Fruit fly (Drosophila melanogaster) whole organism, embryonic: ENCODE results near the gene Cat.
A peak's percentile ranks its signal among the peaks of the same experiment; 100 is the strongest.

Experiments
- C15 ChIP-seq: fragments of 200-800 bp; sonication (Bioruptor generic); IDR thresholded peaks from 3 replicates; pipeline ENCODE4 v1.3.6; 2022; ENCODE audit warnings: missing biosample characterization, missing genetic modification characterization
- CG11723 ChIP-seq: fragments of 200-800 bp; sonication (Bioruptor generic); optimal IDR thresholded peaks from 2 replicates; lab custom pipeline; 2017; ENCODE audit warnings: missing biosample characterization, mild to moderate bottlenecking, missing genetic modification characterization
- CG12236 ChIP-seq: fragments of 200-800 bp; sonication (Bioruptor generic); optimal IDR thresholded peaks from 2 replicates; lab custom pipeline; 2016; ENCODE audit warnings: missing biosample characterization, missing genetic modification characterization
- CG12769 ChIP-seq: fragments of 200-800 bp; sonication (Bioruptor generic); optimal IDR thresholded peaks from 2 replicates; lab custom pipeline; 2019; ENCODE audit warnings: missing biosample characterization, mild to moderate bottlenecking, missing genetic modification characterization, moderate library complexity
- CG14014 ChIP-seq: fragments of 200-800 bp; sonication (Bioruptor generic); IDR thresholded peaks from 2 replicates; pipeline ENCODE4 v1.3.6; 2022; ENCODE audit warnings: missing biosample characterization, missing genetic modification characterization
- CG14860 ChIP-seq: fragments of 200-800 bp; sonication (Bioruptor generic); IDR thresholded peaks from 3 replicates; pipeline ENCODE4 v1.3.6; 2022; ENCODE audit warnings: missing biosample characterization, missing genetic modification characterization; ENCODE audit not compliant: partially characterized antibody
- CG1529 ChIP-seq: fragments of 200-800 bp; sonication (Bioruptor generic); optimal IDR thresholded peaks from 3 replicates; lab custom pipeline; 2018; ENCODE audit warnings: missing biosample characterization, missing genetic modification characterization
- CG1603 ChIP-seq: fragments of 200-800 bp; sonication (Bioruptor generic); optimal IDR thresholded peaks from 2 replicates; lab custom pipeline; 2019; ENCODE audit warnings: missing biosample characterization, mild to moderate bottlenecking, missing genetic modification characterization, moderate library complexity
- CG16863 ChIP-seq: fragments of 200-800 bp; sonication (Bioruptor generic); optimal IDR thresholded peaks from 3 replicates; lab custom pipeline; 2016; ENCODE audit warnings: missing biosample characterization, missing genetic modification characterization
- CG17186 ChIP-seq: fragments of 200-800 bp; sonication (Bioruptor generic); optimal IDR thresholded peaks from 3 replicates; lab custom pipeline; 2017; ENCODE audit warnings: missing biosample characterization, missing genetic modification reagents, missing genetic modification characterization
- CG17802 ChIP-seq: fragments of 200-800 bp; sonication (Bioruptor generic); optimal IDR thresholded peaks from 2 replicates; lab custom pipeline; 2018; ENCODE audit warnings: missing biosample characterization, mild to moderate bottlenecking, missing genetic modification characterization, moderate library complexity
- CG18619 ChIP-seq: fragments of 200-800 bp; sonication (Bioruptor generic); optimal IDR thresholded peaks from 3 replicates; lab custom pipeline; 2017; ENCODE audit warnings: missing biosample characterization, mild to moderate bottlenecking, missing genetic modification characterization
- CG2202 ChIP-seq: fragments of 200-800 bp; sonication (Bioruptor generic); optimal IDR thresholded peaks from 2 replicates; lab custom pipeline; 2018; ENCODE audit warnings: missing biosample characterization, mild to moderate bottlenecking, missing genetic modification characterization
- CG2875 ChIP-seq: fragments of 200-800 bp; sonication (Bioruptor generic); optimal IDR thresholded peaks from 2 replicates; lab custom pipeline; 2017; ENCODE audit warnings: missing biosample characterization, mild to moderate bottlenecking, missing genetic modification characterization, missing genetic modification reagents
- CG3163 ChIP-seq: fragments of 200-800 bp; sonication (Bioruptor generic); optimal IDR thresholded peaks from 3 replicates; lab custom pipeline; 2016; ENCODE audit warnings: missing biosample characterization, missing genetic modification characterization
- CG3281 ChIP-seq: fragments of 200-800 bp; sonication (Bioruptor generic); optimal IDR thresholded peaks from 3 replicates; lab custom pipeline; 2017; ENCODE audit warnings: missing biosample characterization, mild to moderate bottlenecking, missing genetic modification characterization
- CG34422 ChIP-seq: fragments of 200-800 bp; sonication (Bioruptor generic); IDR thresholded peaks from 3 replicates; pipeline ENCODE4 v1.3.6; 2022; ENCODE audit warnings: missing biosample characterization, missing genetic modification characterization
- CG5245 ChIP-seq: fragments of 200-800 bp; sonication (Bioruptor generic); optimal IDR thresholded peaks from 3 replicates; lab custom pipeline; 2016; ENCODE audit warnings: missing biosample characterization, missing genetic modification characterization
- CG6813 ChIP-seq: fragments of 200-800 bp; sonication (Bioruptor generic); optimal IDR thresholded peaks from 2 replicates; lab custom pipeline; 2017; ENCODE audit warnings: missing biosample characterization, missing genetic modification characterization, mild to moderate bottlenecking, moderate library complexity, missing genetic modification reagents
- CG6854 ChIP-seq: fragments of 200-800 bp; sonication (Bioruptor generic); optimal IDR thresholded peaks from 3 replicates; lab custom pipeline; 2017; ENCODE audit warnings: missing biosample characterization, mild to moderate bottlenecking, missing genetic modification characterization
- CG7271 ChIP-seq: fragments of 200-800 bp; sonication (Bioruptor generic); optimal IDR thresholded peaks from 2 replicates; lab custom pipeline; 2018; ENCODE audit warnings: missing biosample characterization, mild to moderate bottlenecking, missing genetic modification characterization, moderate library complexity
- CG7963 ChIP-seq: fragments of 200-800 bp; sonication (Bioruptor generic); IDR thresholded peaks from 3 replicates; pipeline ENCODE4 v1.3.6; 2022; ENCODE audit warnings: missing biosample characterization, missing genetic modification characterization; ENCODE audit not compliant: partially characterized antibody
- CG8281 ChIP-seq: fragments of 200-800 bp; sonication (Bioruptor generic); optimal IDR thresholded peaks from 2 replicates; lab custom pipeline; 2018; ENCODE audit warnings: missing biosample characterization, mild to moderate bottlenecking, missing genetic modification characterization, moderate library complexity
- CG8478 ChIP-seq: fragments of >200 bp; optimal IDR thresholded peaks from 2 replicates; lab custom pipeline; 2018
- CG9437 ChIP-seq: fragments of 200-800 bp; sonication (Bioruptor generic); optimal IDR thresholded peaks from 2 replicates; lab custom pipeline; 2018; ENCODE audit warnings: missing biosample characterization, mild to moderate bottlenecking, missing genetic modification characterization
- CG9727 ChIP-seq: fragments of 200-800 bp; sonication (Bioruptor generic); optimal IDR thresholded peaks from 3 replicates; lab custom pipeline; 2017; ENCODE audit warnings: missing biosample characterization, mild to moderate bottlenecking, missing genetic modification characterization
- Dbx ChIP-seq: fragments of 200-800 bp; sonication (Bioruptor generic); IDR thresholded peaks from 3 replicates; pipeline ENCODE4 v1.3.6; 2022; ENCODE audit warnings: missing biosample characterization, missing genetic modification characterization
- Dp ChIP-seq: fragments of 200-800 bp; sonication (Bioruptor generic); optimal IDR thresholded peaks from 2 replicates; lab custom pipeline; 2018; ENCODE audit warnings: missing biosample characterization, mild to moderate bottlenecking, missing genetic modification characterization, moderate library complexity
- Fer1 ChIP-seq: fragments of 200-800 bp; sonication (Bioruptor generic); optimal IDR thresholded peaks from 2 replicates; lab custom pipeline; 2017; ENCODE audit warnings: missing biosample characterization, mild to moderate bottlenecking, missing genetic modification characterization
- H15 ChIP-seq: fragments of 200-800 bp; sonication (Bioruptor generic); IDR thresholded peaks from 3 replicates; pipeline ENCODE4 v1.3.6; 2022; ENCODE audit warnings: missing biosample characterization, missing genetic modification characterization
- Hand ChIP-seq: fragments of 200-800 bp; sonication (Bioruptor generic); optimal IDR thresholded peaks from 2 replicates; lab custom pipeline; 2017; ENCODE audit warnings: mild to moderate bottlenecking, missing biosample characterization, missing genetic modification reagents, missing genetic modification characterization
- Hmx ChIP-seq: fragments of 200-800 bp; sonication (Bioruptor generic); optimal IDR thresholded peaks from 2 replicates; lab custom pipeline; 2016; ENCODE audit warnings: missing biosample characterization, missing genetic modification characterization
- Six4 ChIP-seq: fragments of 200-800 bp; sonication (Bioruptor generic); optimal IDR thresholded peaks from 2 replicates; lab custom pipeline; 2016; ENCODE audit warnings: missing biosample characterization, missing genetic modification characterization
- Stat92E ChIP-seq, 3 experiments: fragments of >200 bp in 2 of 3; fragments of 200-800 bp in 1 of 3; sonication (Bioruptor generic) in 1 of 3; optimal IDR thresholded peaks; 2 replicates each; lab custom pipeline; 2017 to 2019; ENCODE audit warnings: missing biosample characterization in 3 of 3, missing genetic modification characterization in 3 of 3, mild to moderate bottlenecking in 1 of 3, moderate library complexity in 1 of 3
- Usf ChIP-seq: fragments of 200-800 bp; sonication (Bioruptor generic); optimal IDR thresholded peaks from 2 replicates; lab custom pipeline; 2017; ENCODE audit warnings: missing genotype, missing biosample characterization, missing genetic modification characterization
- ab ChIP-seq: fragments of 200-800 bp; sonication (Bioruptor generic); optimal IDR thresholded peaks from 2 replicates; lab custom pipeline; 2016; ENCODE audit warnings: missing biosample characterization, missing genetic modification characterization
- ac ChIP-seq: fragments of 200-800 bp; sonication (Bioruptor generic); optimal IDR thresholded peaks from 3 replicates; lab custom pipeline; 2017; ENCODE audit warnings: missing biosample characterization, mild to moderate bottlenecking, missing genetic modification characterization
- bigmax ChIP-seq: fragments of 200-800 bp; sonication (Bioruptor generic); optimal IDR thresholded peaks from 2 replicates; lab custom pipeline; 2018; ENCODE audit warnings: missing biosample characterization, mild to moderate bottlenecking, missing genetic modification characterization
- danr ChIP-seq: fragments of 200-800 bp; sonication (Bioruptor generic); IDR thresholded peaks from 2 replicates; pipeline ENCODE4 v1.3.6; 2022; ENCODE audit warnings: missing biosample characterization, missing genetic modification characterization
- emc ChIP-seq: fragments of 200-800 bp; sonication (Bioruptor generic); optimal IDR thresholded peaks from 2 replicates; lab custom pipeline; 2016; ENCODE audit warnings: missing biosample characterization, missing genetic modification characterization
- gce ChIP-seq: fragments of 200-800 bp; sonication (Bioruptor generic); IDR thresholded peaks from 3 replicates; pipeline ENCODE4 v1.3.6; 2022; ENCODE audit warnings: missing biosample characterization, missing genetic modification characterization
- kah ChIP-seq: fragments of 200-800 bp; sonication (Bioruptor generic); optimal IDR thresholded peaks from 2 replicates; lab custom pipeline; 2018; ENCODE audit warnings: missing biosample characterization, mild to moderate bottlenecking, missing genetic modification characterization
- lmd ChIP-seq: fragments of 200-800 bp; sonication (Bioruptor generic); IDR thresholded peaks from 2 replicates; pipeline ENCODE4 v1.3.6; 2022; ENCODE audit warnings: missing biosample characterization, missing genetic modification characterization
- schlank ChIP-seq: fragments of 200-800 bp; sonication (Bioruptor generic); optimal IDR thresholded peaks from 2 replicates; lab custom pipeline; 2018; ENCODE audit warnings: missing biosample characterization, mild to moderate bottlenecking, missing genetic modification characterization
- scrt ChIP-seq: fragments of 200-800 bp; sonication (Bioruptor generic); optimal IDR thresholded peaks from 2 replicates; lab custom pipeline; 2018; ENCODE audit warnings: missing biosample characterization, mild to moderate bottlenecking, missing genetic modification characterization, moderate library complexity
- sens-2 ChIP-seq: fragments of 200-800 bp; sonication (Bioruptor generic); IDR thresholded peaks from 2 replicates; pipeline ENCODE4 v1.3.6; 2022; ENCODE audit warnings: missing biosample characterization, missing genetic modification characterization
- stwl ChIP-seq: fragments of 200-800 bp; sonication (Bioruptor generic); optimal IDR thresholded peaks from 3 replicates; lab custom pipeline; 2018; ENCODE audit warnings: missing biosample characterization, mild to moderate bottlenecking, missing genetic modification characterization, moderate library complexity
- trem ChIP-seq: fragments of 200-800 bp; optimal IDR thresholded peaks from 3 replicates; lab custom pipeline; 2019; ENCODE audit warnings: missing biosample characterization, mild to moderate bottlenecking, missing genetic modification characterization, moderate library complexity
- tup ChIP-seq: fragments of 200-800 bp; sonication (Bioruptor generic); optimal IDR thresholded peaks from 2 replicates; lab custom pipeline; 2016; ENCODE audit warnings: missing biosample characterization, mild to moderate bottlenecking, missing genetic modification characterization, moderate library complexity
- vfl ChIP-seq: fragments of 200-800 bp; sonication (Bioruptor generic); optimal IDR thresholded peaks from 2 replicates; lab custom pipeline; 2016; ENCODE audit warnings: missing biosample characterization, missing genetic modification characterization

Gene Cat

DNA sequence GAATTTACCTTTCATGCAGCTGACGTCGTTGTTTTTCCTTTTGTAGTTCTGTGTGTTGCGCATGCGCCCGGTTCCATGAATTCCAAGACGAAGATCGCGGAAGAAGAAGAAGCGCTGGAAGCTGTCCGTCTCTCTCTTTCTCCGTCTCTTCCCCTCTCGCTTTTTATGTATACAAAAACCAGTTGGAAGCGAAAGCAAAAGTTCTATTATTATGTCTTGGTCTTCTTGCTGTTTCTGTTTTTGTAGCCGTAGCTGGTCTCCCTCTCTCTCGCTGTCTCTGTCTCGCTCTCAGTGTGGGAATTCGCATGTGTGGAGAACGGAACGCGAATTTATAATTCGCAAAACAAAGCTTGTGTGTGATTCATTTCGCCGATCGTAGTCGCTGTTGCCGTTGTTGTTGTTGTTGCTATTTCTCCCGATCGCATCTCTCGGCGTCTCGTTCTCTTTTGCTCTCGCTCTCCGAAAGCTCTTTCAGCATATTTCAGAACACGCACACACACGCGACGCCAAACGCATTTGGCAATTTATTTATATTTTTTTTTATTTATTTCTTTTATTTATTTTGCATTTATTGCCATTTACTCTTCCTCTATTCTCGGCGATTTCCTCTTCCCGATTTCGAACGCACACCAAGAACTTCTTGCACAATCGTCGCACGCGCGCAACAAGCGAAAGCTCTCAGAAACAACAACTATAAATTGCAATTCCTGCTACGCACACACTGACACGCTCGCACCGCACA lies 22.1 kb upstream of the Cat start (continued):
- TF ChIP-seq tup (GFP tag; lab: Kevin White, UChicago): no peak
- no peak for TF ChIP-seq CG3163 (GFP tag; lab: Kevin White, UChicago)
- no peak for TF ChIP-seq CG11723 (GFP tag; lab: Kevin White, UChicago)
- no peak for TF ChIP-seq H15 (GFP tag; lab: Robert Waterston, UW)
- TF ChIP-seq Dbx (GFP tag; lab: Robert Waterston, UW): 0 out of 3 replicates have a peak, but pooled peaks have one; percentile 35
- TF ChIP-seq sens-2 (GFP tag; lab: Robert Waterston, UW): no peak
- no peak for TF ChIP-seq CG18619
- TF ChIP-seq bigmax (GFP tag; lab: Kevin White, UChicago): no peak
- TF ChIP-seq CG1603: no peak
- TF ChIP-seq ab (GFP tag; lab: Kevin White, UChicago): no peak
- no peak for TF ChIP-seq Fer1 (GFP tag; lab: Kevin White, UChicago)
- TF ChIP-seq CG7963: no peak
- TF ChIP-seq CG8478 (lab: Kevin White, UChicago): no peak
- peak; percentile 20; the same call in 1 of the 3 replicates for TF ChIP-seq CG34422 (GFP tag; lab: Robert Waterston, UW)
- TF ChIP-seq CG6813 (GFP tag; lab: Kevin White, UChicago): no peak
- TF ChIP-seq Usf (GFP tag; lab: Kevin White, UChicago): no peak
- TF ChIP-seq C15 (GFP tag; lab: Robert Waterston, UW): no peak
- TF ChIP-seq vfl (GFP tag; lab: Kevin White, UChicago): no peak
- TF ChIP-seq CG7271 (tag; lab: Kevin White, UChicago): no peak
- TF ChIP-seq Stat92E (GFP tag; optimal IDR thresholded peaks at IDR 0.05; lab: Kevin White, UChicago): no peak
- TF ChIP-seq CG8281 (tag; lab: Kevin White, UChicago): no peak
- peak; percentile 86 for TF ChIP-seq CG12769
- TF ChIP-seq CG1529 (GFP tag; lab: Kevin White, UChicago): no peak
- TF ChIP-seq CG14014 (GFP tag; lab: Robert Waterston, UW): no peak
- TF ChIP-seq CG2875 (GFP tag; lab: Kevin White, UChicago): no peak
- no peak for TF ChIP-seq gce (GFP tag; lab: Robert Waterston, UW)
- no peak for TF ChIP-seq CG3281 (GFP tag; lab: Kevin White, UChicago)
- TF ChIP-seq CG14860 (GFP tag; lab: Robert Waterston, UW): no peak
- no peak for TF ChIP-seq ac
- TF ChIP-seq CG17186 (GFP tag; lab: Kevin White, UChicago): no peak
- TF ChIP-seq Hand (GFP tag; lab: Kevin White, UChicago): no peak
- no peak for TF ChIP-seq kah
- no peak for TF ChIP-seq stwl (tag; lab: Kevin White, UChicago)
- no peak for TF ChIP-seq Dp
- TF ChIP-seq schlank: no peak
- TF ChIP-seq Six4 (GFP tag; lab: Kevin White, UChicago): no peak
- peak; percentile 63 for TF ChIP-seq scrt (GFP tag; lab: Kevin White, UChicago)
- TF ChIP-seq CG5245 (GFP tag; lab: Kevin White, UChicago): no peak
- TF ChIP-seq emc: no peak
- no peak for TF ChIP-seq CG16863 (GFP tag; lab: Kevin White, UChicago)
- no peak for TF ChIP-seq CG6854 (GFP tag; lab: Kevin White, UChicago)
- no peak for TF ChIP-seq danr
- TF ChIP-seq lmd: no peak
- TF ChIP-seq CG12236: no peak
- TF ChIP-seq CG9727: no peak
- TF ChIP-seq CG2202 (tag; lab: Kevin White, UChicago): no peak
- no peak for TF ChIP-seq CG9437 (GFP tag; lab: Kevin White, UChicago)
- TF ChIP-seq CG17802 (tag; lab: Kevin White, UChicago): no peak
- TF ChIP-seq trem (tag; lab: Kevin White, UChicago): no peak
- no peak for TF ChIP-seq Hmx (GFP tag; lab: Kevin White, UChicago)
